Worm (Caenorhabditis elegans): ENCODE measurements around the gene sqst-2.

DNA sequence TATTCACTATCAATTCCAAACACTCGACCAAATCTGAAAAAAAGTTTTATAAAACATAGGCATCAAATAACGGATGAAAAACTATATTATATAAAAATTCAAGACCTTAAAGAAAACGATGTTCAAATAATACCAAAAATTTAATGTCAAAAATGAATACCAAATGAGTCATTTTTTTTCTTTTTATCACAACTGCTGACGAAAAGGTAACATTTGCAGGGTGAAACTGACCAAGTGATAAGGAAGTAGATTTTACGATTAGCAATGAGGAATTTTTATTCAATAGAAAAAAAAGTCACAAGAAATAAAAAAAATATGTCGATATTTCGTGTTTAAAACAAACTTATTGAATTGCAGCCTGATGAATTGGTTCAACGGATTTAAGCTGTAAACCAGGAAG is 42.9 kb downstream of the sqst-2 start, which contains the start of gene C06E4.8:
- no peak for TF ChIP-seq lin-13 (tag; optimal IDR thresholded peaks at IDR 0.05)
- no peak for TF ChIP-seq nhr-237 (tag; optimal IDR thresholded peaks at IDR 0.05)
- TF ChIP-seq pha-4 (tag; optimal IDR thresholded peaks at IDR 0.05) = no peak
- TF ChIP-seq sptf-1 (tag; optimal IDR thresholded peaks at IDR 0.05) = no peak
- TF ChIP-seq snpc-4 (tag; optimal IDR thresholded peaks at IDR 0.05) = no peak

All from whole organism, mixed stage, embryonic.